Fruit fly (Drosophila melanogaster): Measurements from ENCODE around the gene CG42661.

DNA sequence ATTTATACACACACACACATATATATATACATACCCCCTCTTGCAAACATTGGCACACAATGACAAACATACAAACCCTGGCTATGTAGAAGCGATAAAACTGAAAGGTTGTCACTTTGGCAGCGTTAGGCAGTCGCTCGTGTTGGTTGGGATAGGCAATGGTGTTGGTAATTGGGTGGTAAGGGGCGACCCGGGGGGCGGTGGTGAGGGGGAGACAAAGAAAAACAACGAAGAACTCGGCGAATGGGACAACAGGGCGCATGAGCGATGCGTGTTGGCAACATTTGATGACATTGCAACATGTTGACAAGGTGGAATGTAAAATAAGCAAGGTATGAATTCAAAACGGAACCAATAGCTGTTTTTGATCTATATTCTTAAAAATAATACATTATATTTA is 42.7 kb upstream of the CG42661 start:
- no peak for TF ChIP-seq EcR (GFP tag; optimal IDR thresholded peaks at IDR 0.05)
- no peak for TF ChIP-seq psq (optimal IDR thresholded peaks at IDR 0.05)
- no peak for TF ChIP-seq CG8478 (optimal IDR thresholded peaks at IDR 0.05)
- TF ChIP-seq usp (GFP tag; optimal IDR thresholded peaks at IDR 0.05), result no peak
- TF ChIP-seq Dll (optimal IDR thresholded peaks at IDR 0.05), result no peak
- no peak for TF ChIP-seq pan (optimal IDR thresholded peaks at IDR 0.05)

Measured in whole organism.